Worm (Caenorhabditis elegans) whole organism, L4/young adult: ENCODE measurements around the gene C45H4.14.

Experiments used
- W03F9.2 ChIP-seq: fragments of 150-350 bp; optimal IDR thresholded peaks from 2 replicates; lab custom pipeline; 2014; ENCODE audit warnings: missing biosample characterization, missing genetic modification characterization
- him-1 ChIP-seq: sonication (generic microtip); optimal IDR thresholded peaks from 2 replicates; lab custom pipeline; 2016; ENCODE audit warnings: missing genotype, missing genetic modification reagents, missing genetic modification characterization, missing compliant biosample characterization

- TF ChIP-seq him-1 (tag; lab: Kevin White, UChicago), result no peak
- TF ChIP-seq W03F9.2 (tag; lab: Kevin White, UChicago), result no peak
These were observed 44.8 kb upstream of the C45H4.14 start, which contains the start of gene cyp-33C12 for ce11 chrV:2204080-2204479.
